Worm (Caenorhabditis elegans) whole organism, L2 larva: Measurements from ENCODE around the gene T24E12.11.

Source experiments
- C34F6.9 ChIP-seq: fragments of 150-350 bp; optimal IDR thresholded peaks from 2 replicates; lab custom pipeline; 2014; ENCODE audit warnings: missing biosample characterization, missing genetic modification characterization
- blmp-1 ChIP-seq: sonication (generic microtip); optimal IDR thresholded peaks from 2 replicates; lab custom pipeline; 2017; ENCODE audit warnings: missing genetic modification characterization, mild to moderate bottlenecking, missing compliant biosample characterization, antibody characterized with exemption, moderate library complexity; ENCODE audit not compliant: insufficient read depth
- ceh-82 ChIP-seq: fragments of 150-350 bp; optimal IDR thresholded peaks from 2 replicates; lab custom pipeline; 2014; ENCODE audit warnings: missing biosample characterization, missing genetic modification characterization
- elt-1 ChIP-seq: fragments of 150-350 bp; optimal IDR thresholded peaks from 2 replicates; lab custom pipeline; 2014; ENCODE audit warnings: missing biosample characterization, missing genetic modification characterization
- lin-39 ChIP-seq: fragments of 150-350 bp; optimal IDR thresholded peaks from 2 replicates; lab custom pipeline; 2014; ENCODE audit warnings: missing biosample characterization, missing genetic modification reagents, missing genetic modification characterization
- lsy-2 ChIP-seq, 2 experiments: fragments of 150-350 bp in 1 of 2; sonication (generic microtip) in 1 of 2; optimal IDR thresholded peaks; 2 replicates each; lab custom pipeline; 2014 to 2017; ENCODE audit warnings: missing biosample characterization in 2 of 2, missing genetic modification characterization in 2 of 2
- nhr-11 ChIP-seq: fragments of 150-350 bp; optimal IDR thresholded peaks from 2 replicates; lab custom pipeline; 2014; ENCODE audit warnings: missing biosample characterization, missing genetic modification characterization
- nhr-12 ChIP-seq: fragments of 150-350 bp; optimal IDR thresholded peaks from 2 replicates; lab custom pipeline; 2014; ENCODE audit warnings: missing biosample characterization, missing genetic modification characterization
- nhr-23 ChIP-seq: fragments of 150-350 bp; optimal IDR thresholded peaks from 2 replicates; lab custom pipeline; 2014; ENCODE audit warnings: missing biosample characterization, missing genetic modification reagents, missing genetic modification characterization
- nhr-25 ChIP-seq: fragments of 150-350 bp; sonication (generic microtip); optimal IDR thresholded peaks from 3 replicates; lab custom pipeline; 2014; ENCODE audit warnings: missing biosample characterization, missing genetic modification characterization
- nhr-77 ChIP-seq: fragments of 150-350 bp; optimal IDR thresholded peaks from 2 replicates; lab custom pipeline; 2014; ENCODE audit warnings: missing biosample characterization, missing genetic modification characterization
- peb-1 ChIP-seq: fragments of 150-350 bp; optimal IDR thresholded peaks from 2 replicates; lab custom pipeline; 2014; ENCODE audit warnings: missing biosample characterization, missing genetic modification characterization
- snpc-4 ChIP-seq: fragments of 150-350 bp; optimal IDR thresholded peaks from 2 replicates; lab custom pipeline; 2014; ENCODE audit warnings: missing biosample characterization, missing genetic modification characterization
- ztf-4 ChIP-seq: fragments of 150-350 bp; optimal IDR thresholded peaks from 2 replicates; lab custom pipeline; 2014; ENCODE audit warnings: missing biosample characterization, missing genetic modification characterization

DNA sequence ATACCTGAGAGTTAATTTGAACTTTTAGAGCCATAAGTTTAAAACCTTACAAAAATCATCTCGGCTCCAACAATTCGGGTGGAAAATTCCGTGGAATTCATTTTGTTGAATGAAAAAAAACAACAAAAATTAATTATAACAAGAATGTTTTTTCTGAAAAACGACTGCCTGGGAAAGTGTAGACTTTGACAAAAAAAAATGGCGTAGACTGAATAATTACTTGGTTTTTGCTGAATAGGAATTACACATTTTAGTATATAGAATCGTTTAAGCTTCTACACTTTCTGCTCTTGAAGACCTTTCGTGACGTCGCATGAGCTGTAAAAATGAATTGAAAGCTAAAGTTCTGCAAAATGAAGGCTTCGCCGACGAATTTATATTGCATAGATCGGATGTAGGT, 14.9 kb downstream of the T24E12.11 start, which contains the start of gene srx-112:
- no peak for TF ChIP-seq C34F6.9 (tag; lab: Kevin White, UChicago)
- TF ChIP-seq nhr-77 (tag; lab: Kevin White, UChicago): no peak
- no peak for TF ChIP-seq nhr-12
- no peak for TF ChIP-seq peb-1
- no peak for TF ChIP-seq elt-1 (tag; lab: Kevin White, UChicago)
- TF ChIP-seq lsy-2 (tag; optimal IDR thresholded peaks at IDR 0.05; lab: Kevin White, UChicago): no peak
- TF ChIP-seq nhr-11 (tag; lab: Kevin White, UChicago): no peak
- no peak for TF ChIP-seq nhr-23 (tag; lab: Kevin White, UChicago)
- no peak for TF ChIP-seq nhr-25 (tag; lab: Kevin White, UChicago)
- TF ChIP-seq snpc-4 (tag; lab: Kevin White, UChicago): no peak
- TF ChIP-seq blmp-1 (tag; lab: Kevin White, UChicago): no peak
- TF ChIP-seq ztf-4 (tag; lab: Kevin White, UChicago): no peak
- TF ChIP-seq lin-39 (tag; lab: Kevin White, UChicago): no peak
- no peak for TF ChIP-seq ceh-82 (tag; lab: Kevin White, UChicago)
